Worm (Caenorhabditis elegans) whole organism, L3 larva: ENCODE results near the gene T14G8.4.

Source experiments
- R02D3.7 ChIP-seq: fragments of 150-350 bp; optimal IDR thresholded peaks from 2 replicates; lab custom pipeline; 2014; ENCODE audit warnings: missing biosample characterization, missing genetic modification characterization
- ZK546.5 ChIP-seq: sonication (generic microtip); optimal IDR thresholded peaks from 2 replicates; lab custom pipeline; 2017; ENCODE audit warnings: missing biosample characterization, missing genetic modification characterization
- aly-2 ChIP-seq: fragments of 150-350 bp; optimal IDR thresholded peaks from 2 replicates; lab custom pipeline; 2014; ENCODE audit warnings: missing biosample characterization, missing genetic modification characterization
- ama-1 ChIP-seq: fragments of 150-350 bp; optimal IDR thresholded peaks from 2 replicates; lab custom pipeline; 2018
- ceh-16 ChIP-seq: sonication (generic microtip); optimal IDR thresholded peaks from 2 replicates; lab custom pipeline; 2017; ENCODE audit warnings: missing biosample characterization, missing genetic modification characterization
- ceh-28 ChIP-seq: fragments of 150-350 bp; optimal IDR thresholded peaks from 2 replicates; lab custom pipeline; 2014; ENCODE audit warnings: missing biosample characterization, missing genetic modification reagents, missing genetic modification characterization
- ceh-9 ChIP-seq: sonication (generic microtip); optimal IDR thresholded peaks from 2 replicates; lab custom pipeline; 2018; ENCODE audit warnings: missing biosample characterization, missing genetic modification characterization
- egl-27 ChIP-seq: sonication (generic microtip); optimal IDR thresholded peaks from 4 replicates; lab custom pipeline; 2017; ENCODE audit warnings: missing biosample characterization, missing genetic modification reagents, missing genetic modification characterization
- egl-5 ChIP-seq: fragments of 150-350 bp; optimal IDR thresholded peaks from 2 replicates; lab custom pipeline; 2017; ENCODE audit warnings: missing biosample characterization, missing genetic modification reagents, missing genetic modification characterization, inconsistent platforms
- elt-2 ChIP-seq: sonication (generic microtip); optimal IDR thresholded peaks from 2 replicates; lab custom pipeline; 2016; ENCODE audit warnings: missing genetic modification reagents, mild to moderate bottlenecking, missing genetic modification characterization, missing compliant biosample characterization
- elt-3 ChIP-seq, 3 experiments: fragments of 150-350 bp in 1 of 3; sonication (generic microtip) in 2 of 3; optimal IDR thresholded peaks; 2 replicates in 2 of 3; 4 replicates in 1 of 3; lab custom pipeline; 2014 to 2017; ENCODE audit warnings: missing biosample characterization in 3 of 3, missing genetic modification characterization in 3 of 3
- eor-1 ChIP-seq, 2 experiments: fragments of 150-350 bp; optimal IDR thresholded peaks; 2 replicates each; lab custom pipeline; 2014 to 2018; ENCODE audit warnings: missing biosample characterization in 2 of 2, missing genetic modification characterization in 2 of 2
- fkh-10 ChIP-seq: sonication (generic microtip); optimal IDR thresholded peaks from 2 replicates; lab custom pipeline; 2017; ENCODE audit warnings: missing biosample characterization, missing genetic modification reagents, missing genetic modification characterization
- fkh-2 ChIP-seq: fragments of 150-350 bp; optimal IDR thresholded peaks from 2 replicates; lab custom pipeline; 2014; ENCODE audit warnings: missing biosample characterization, missing genetic modification reagents, missing genetic modification characterization
- fos-1 ChIP-seq: fragments of 150-350 bp; optimal IDR thresholded peaks from 2 replicates; lab custom pipeline; 2014; ENCODE audit warnings: missing biosample characterization, missing genetic modification characterization
- hmg-11 ChIP-seq: sonication (generic microtip); optimal IDR thresholded peaks from 2 replicates; lab custom pipeline; 2016; ENCODE audit warnings: missing genetic modification characterization, missing compliant biosample characterization
- jun-1 ChIP-seq: fragments of 150-350 bp; optimal IDR thresholded peaks from 2 replicates; lab custom pipeline; 2014; ENCODE audit warnings: missing biosample characterization, missing genetic modification reagents, missing genetic modification characterization
- lin-15B ChIP-seq: fragments of 150-350 bp; optimal IDR thresholded peaks from 2 replicates; lab custom pipeline; 2014; ENCODE audit warnings: missing biosample characterization, missing genetic modification characterization
- lin-39 ChIP-seq: fragments of 150-350 bp; optimal IDR thresholded peaks from 2 replicates; lab custom pipeline; 2018; ENCODE audit warnings: missing biosample characterization, missing genetic modification reagents, missing genetic modification characterization
- lsy-12 ChIP-seq: sonication (generic microtip); optimal IDR thresholded peaks from 2 replicates; lab custom pipeline; 2016; ENCODE audit warnings: mild to moderate bottlenecking, missing genetic modification characterization, missing compliant biosample characterization
- mdl-1 ChIP-seq: fragments of 150-350 bp; optimal IDR thresholded peaks from 2 replicates; lab custom pipeline; 2014; ENCODE audit warnings: missing biosample characterization, missing genetic modification characterization
- nfya-1 ChIP-seq: sonication (generic microtip); optimal IDR thresholded peaks from 2 replicates; lab custom pipeline; 2017; ENCODE audit warnings: missing genetic modification characterization, mild to moderate bottlenecking, missing compliant biosample characterization, antibody characterized with exemption, moderate library complexity; ENCODE audit not compliant: insufficient read depth
- nhr-11 ChIP-seq: fragments of 150-350 bp; optimal IDR thresholded peaks from 2 replicates; lab custom pipeline; 2014; ENCODE audit warnings: missing biosample characterization, missing genetic modification characterization
- nhr-12 ChIP-seq: fragments of 150-350 bp; optimal IDR thresholded peaks from 2 replicates; lab custom pipeline; 2014; ENCODE audit warnings: missing biosample characterization, missing genetic modification characterization
- nhr-23 ChIP-seq: fragments of 150-350 bp; optimal IDR thresholded peaks from 2 replicates; lab custom pipeline; 2014; ENCODE audit warnings: missing biosample characterization, missing genetic modification reagents, missing genetic modification characterization
- nhr-237 ChIP-seq: fragments of 150-350 bp; optimal IDR thresholded peaks from 2 replicates; lab custom pipeline; 2014; ENCODE audit warnings: missing biosample characterization, missing genetic modification characterization
- nhr-25 ChIP-seq: sonication (generic microtip); optimal IDR thresholded peaks from 2 replicates; lab custom pipeline; 2017; ENCODE audit warnings: missing biosample characterization, missing genetic modification characterization
- nhr-28 ChIP-seq: fragments of 150-350 bp; optimal IDR thresholded peaks from 2 replicates; lab custom pipeline; 2014; ENCODE audit warnings: missing biosample characterization, missing genetic modification characterization
- nhr-43 ChIP-seq: sonication (generic microtip); optimal IDR thresholded peaks from 2 replicates; lab custom pipeline; 2016; ENCODE audit warnings: mild to moderate bottlenecking, missing genetic modification characterization, missing compliant biosample characterization; ENCODE audit not compliant: poor library complexity, severe bottlenecking
- nhr-67 ChIP-seq: fragments of 150-350 bp; optimal IDR thresholded peaks from 2 replicates; lab custom pipeline; 2014; ENCODE audit warnings: missing biosample characterization, missing genetic modification characterization
- nhr-76 ChIP-seq: fragments of 150-350 bp; sonication (generic microtip); optimal IDR thresholded peaks from 5 replicates; lab custom pipeline; 2014; ENCODE audit warnings: missing biosample characterization, missing genetic modification characterization
- nhr-77 ChIP-seq: fragments of 150-350 bp; optimal IDR thresholded peaks from 2 replicates; lab custom pipeline; 2014; ENCODE audit warnings: missing biosample characterization, missing genetic modification characterization
- pha-4 ChIP-seq: fragments of 150-350 bp; optimal IDR thresholded peaks from 2 replicates; lab custom pipeline; 2014; ENCODE audit warnings: missing biosample characterization, missing genetic modification reagents, missing genetic modification characterization
- pqm-1 ChIP-seq: fragments of 150-350 bp; optimal IDR thresholded peaks from 2 replicates; lab custom pipeline; 2017; ENCODE audit warnings: missing biosample characterization, missing genetic modification characterization, inconsistent platforms
- sea-2 ChIP-seq: fragments of 150-350 bp; sonication (generic microtip); optimal IDR thresholded peaks from 4 replicates; lab custom pipeline; 2014; ENCODE audit warnings: missing biosample characterization, missing genetic modification reagents, missing genetic modification characterization
- skn-1 ChIP-seq: fragments of 150-350 bp; optimal IDR thresholded peaks from 2 replicates; lab custom pipeline; 2014; ENCODE audit warnings: missing biosample characterization, missing genetic modification characterization
- snpc-4 ChIP-seq: fragments of 150-350 bp; optimal IDR thresholded peaks from 2 replicates; lab custom pipeline; 2014; ENCODE audit warnings: missing biosample characterization, missing genetic modification characterization
- tbx-2 ChIP-seq: sonication (generic microtip); optimal IDR thresholded peaks from 2 replicates; lab custom pipeline; 2016; ENCODE audit warnings: mild to moderate bottlenecking, missing genetic modification characterization, missing compliant biosample characterization
- unc-39 ChIP-seq: sonication (generic microtip); optimal IDR thresholded peaks from 4 replicates; lab custom pipeline; 2017; ENCODE audit warnings: missing biosample characterization, missing genetic modification characterization
- unc-62 ChIP-seq: fragments of 150-350 bp; sonication (generic microtip); optimal IDR thresholded peaks from 4 replicates; lab custom pipeline; 2014; ENCODE audit warnings: missing biosample characterization, missing genetic modification reagents, missing genetic modification characterization
- zag-1 ChIP-seq: fragments of 150-350 bp; optimal IDR thresholded peaks from 2 replicates; lab custom pipeline; 2014; ENCODE audit warnings: missing biosample characterization, missing genetic modification characterization
- ztf-11 ChIP-seq: fragments of 150-350 bp; optimal IDR thresholded peaks from 2 replicates; lab custom pipeline; 2014; ENCODE audit warnings: missing biosample characterization, missing genetic modification characterization
- ztf-4 ChIP-seq: fragments of 150-350 bp; optimal IDR thresholded peaks from 2 replicates; lab custom pipeline; 2014; ENCODE audit warnings: missing biosample characterization, missing genetic modification characterization

T14G8.4 gene

DNA sequence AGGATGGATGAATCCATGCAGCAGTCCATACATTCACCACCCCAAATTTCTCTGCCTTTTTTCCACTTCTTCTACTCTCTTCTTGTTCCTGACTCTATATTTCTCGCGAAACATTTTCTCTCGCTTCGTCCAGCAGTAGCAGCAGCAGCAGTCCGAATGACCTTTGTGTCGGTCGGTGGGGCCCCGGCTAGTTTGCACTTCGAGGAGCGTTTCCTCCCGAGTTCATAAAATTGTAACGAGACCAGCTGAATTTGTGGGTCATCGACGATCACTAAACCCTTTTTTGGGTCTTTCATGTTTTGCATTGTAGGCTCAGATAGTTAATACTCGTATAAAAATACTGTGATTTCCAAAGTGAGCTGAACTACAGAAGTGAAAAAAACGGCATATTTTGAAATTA, 40.1 kb upstream of the T14G8.4 start:
- TF ChIP-seq ceh-28 (tag; lab: Kevin White, UChicago) (no peak), nhr-23 (tag; lab: Kevin White, UChicago) (peak; percentile 21), egl-5 (tag; lab: Kevin White, UChicago) (no peak), pqm-1 (tag; lab: Kevin White, UChicago) (no peak), hmg-11 (tag; lab: Kevin White, UChicago) (peak; percentile 1), nhr-43 (peak; percentile 6), fkh-10 (GFP tag; lab: Kevin White, UChicago) (no peak), pha-4 (no peak), nhr-77 (tag; lab: Kevin White, UChicago) (no peak), ceh-9 (no peak), unc-62 (GFP tag; lab: Kevin White, UChicago) (no peak), lsy-12 (no peak), jun-1 (tag; lab: Kevin White, UChicago) (no peak), nhr-11 (tag; lab: Kevin White, UChicago) (no peak), nhr-76 (no peak), snpc-4 (tag; lab: Kevin White, UChicago) (no peak), nhr-28 (tag; lab: Kevin White, UChicago) (no peak), nfya-1 (tag; lab: Kevin White, UChicago) (peak; percentile 42), lin-39 (tag; lab: Kevin White, UChicago) (peak; percentile 27), nhr-237 (no peak)

DNA sequence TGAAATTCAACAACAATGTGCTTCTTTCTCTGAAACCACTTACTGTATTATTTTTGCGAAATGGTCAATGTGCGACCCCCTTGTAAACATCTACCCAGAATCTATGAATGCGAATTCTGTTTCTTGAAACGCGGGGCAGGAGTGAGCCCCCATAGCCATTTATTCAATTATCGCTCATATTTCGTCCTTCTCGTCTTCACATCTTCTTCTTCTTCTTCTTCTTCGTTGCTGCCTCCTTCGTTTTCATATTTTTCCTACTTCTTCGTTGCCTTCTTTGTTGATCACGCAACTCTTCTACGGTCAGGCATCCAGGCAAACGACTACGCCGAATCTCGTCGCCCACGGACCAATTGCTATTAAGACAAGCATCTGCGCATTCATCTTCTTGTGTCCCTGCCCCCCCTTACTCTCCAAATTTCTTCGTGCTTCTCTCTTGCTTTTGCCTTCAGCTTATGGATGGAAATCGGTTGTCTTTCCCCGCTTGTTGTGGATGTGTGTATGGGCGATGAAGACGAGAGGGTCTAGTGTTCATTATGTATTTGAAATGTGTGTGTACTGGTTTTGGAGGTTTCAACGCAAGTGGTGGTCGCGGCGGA, 38.5 kb upstream of the T14G8.4 start:
- TF ChIP-seq nfya-1 (tag; lab: Kevin White, UChicago): peak; percentile 15
- TF ChIP-seq lin-39 (tag; lab: Kevin White, UChicago): peak; percentile 85
- TF ChIP-seq ztf-11 (tag; lab: Kevin White, UChicago): no peak

DNA sequence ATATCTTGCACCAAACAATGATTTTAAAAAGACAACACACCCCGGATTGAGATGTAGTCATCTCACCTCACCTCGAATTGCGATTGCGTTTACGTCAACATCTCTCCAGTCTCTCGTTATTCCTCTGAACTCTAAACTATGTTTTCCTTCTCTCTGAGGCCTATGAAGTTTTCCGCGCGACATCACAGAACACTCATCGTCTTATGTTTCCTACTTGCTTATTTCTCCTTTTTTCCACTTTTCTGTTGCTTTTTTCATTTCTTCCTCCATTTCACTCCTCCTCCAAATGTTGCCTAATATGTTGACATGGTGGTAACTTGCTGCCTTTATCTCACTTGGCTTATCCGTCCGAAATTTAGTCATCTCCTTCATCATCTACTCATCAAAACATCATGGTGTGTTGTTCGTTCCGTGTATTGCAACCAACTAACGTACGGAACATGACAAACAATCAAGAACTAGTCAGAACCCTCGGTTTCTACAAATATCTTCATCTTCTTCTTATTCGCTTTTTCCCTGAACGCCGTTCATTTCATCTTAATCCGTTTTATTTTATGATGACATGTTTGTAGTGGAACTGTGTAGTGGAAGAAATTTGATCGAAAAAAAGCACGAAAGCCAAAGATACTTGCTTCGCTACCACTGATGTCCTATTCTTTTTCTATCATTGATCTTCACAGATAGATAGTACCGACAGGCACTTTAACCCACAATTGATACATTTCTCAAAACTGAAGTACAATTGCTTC, 35.6 kb upstream of the T14G8.4 start:
- TF ChIP-seq nfya-1 (tag; lab: Kevin White, UChicago) (peak; percentile 18), nhr-43 (peak; percentile 58), lin-39 (tag; lab: Kevin White, UChicago) (peak; percentile 19), nhr-23 (tag; lab: Kevin White, UChicago) (peak; percentile 15), aly-2 (tag; lab: Kevin White, UChicago) (no peak)

DNA sequence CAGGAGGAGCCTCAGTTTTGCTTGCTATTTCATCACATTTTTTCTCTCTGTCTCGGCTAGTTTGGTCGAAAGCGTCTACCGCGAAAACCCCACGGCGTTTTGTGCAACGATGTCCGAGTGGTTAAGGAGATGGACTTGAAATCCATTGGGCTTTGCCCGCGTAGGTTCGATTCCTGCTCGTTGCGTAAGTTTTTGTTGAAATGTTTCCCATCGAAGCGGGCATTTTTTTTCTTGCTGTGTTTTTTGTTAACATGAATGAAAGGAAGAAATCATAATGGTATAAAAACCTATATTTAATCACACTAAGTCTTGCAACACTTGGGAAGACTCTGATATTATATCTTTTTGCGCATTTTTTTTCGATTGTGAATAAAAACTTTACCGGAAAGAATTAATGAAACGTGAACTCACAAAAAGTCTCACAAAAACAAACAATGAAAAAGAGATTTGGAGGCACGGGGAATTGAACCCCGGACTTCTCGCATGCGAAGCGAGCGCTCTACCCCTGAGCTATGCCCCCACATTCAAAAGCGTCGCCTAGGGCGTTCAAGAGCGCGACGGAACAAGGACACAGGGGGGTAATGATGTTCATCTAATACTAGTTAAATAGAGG, 26.2 kb upstream of the T14G8.4 start:
- peak; percentile 0 for TF ChIP-seq nhr-11 (tag; lab: Kevin White, UChicago)
- no peak for TF ChIP-seq mdl-1 (tag; lab: Kevin White, UChicago)
- TF ChIP-seq ceh-16 (tag; lab: Kevin White, UChicago): no peak
- TF ChIP-seq fos-1 (tag; lab: Kevin White, UChicago): no peak
- TF ChIP-seq zag-1 (tag; lab: Kevin White, UChicago): peak; percentile 44
- TF ChIP-seq pqm-1 (tag; lab: Kevin White, UChicago): no peak
- no peak for TF ChIP-seq elt-3 (tag; optimal IDR thresholded peaks at IDR 0.05; lab: Kevin White, UChicago)
- TF ChIP-seq elt-2: peak; percentile 38
- TF ChIP-seq hmg-11 (tag; lab: Kevin White, UChicago): peak; percentile 70
- no peak for TF ChIP-seq ama-1
- TF ChIP-seq nhr-25: no peak
- TF ChIP-seq fkh-10 (GFP tag; lab: Kevin White, UChicago): no peak
- TF ChIP-seq nhr-237: no peak
- TF ChIP-seq ceh-9: no peak
- TF ChIP-seq sea-2: no peak
- TF ChIP-seq fkh-2: no peak
- no peak for TF ChIP-seq skn-1 (tag; lab: Kevin White, UChicago)
- TF ChIP-seq lin-39 (tag; lab: Kevin White, UChicago): peak; percentile 51
- TF ChIP-seq tbx-2 (tag; lab: Kevin White, UChicago): peak; percentile 63
- TF ChIP-seq nhr-28 (tag; lab: Kevin White, UChicago): no peak
- peak; percentile 66 for TF ChIP-seq egl-5 (tag; lab: Kevin White, UChicago)
- TF ChIP-seq nfya-1 (tag; lab: Kevin White, UChicago): peak; percentile 46
- TF ChIP-seq lin-15B (tag; lab: Kevin White, UChicago): peak; percentile 24
- peak; percentile 0 for TF ChIP-seq jun-1 (tag; lab: Kevin White, UChicago)
- TF ChIP-seq nhr-67 (tag; lab: Kevin White, UChicago): no peak
- TF ChIP-seq nhr-12: no peak
- TF ChIP-seq ztf-4 (tag; lab: Kevin White, UChicago): peak; percentile 8
- TF ChIP-seq pha-4: peak; percentile 57
- TF ChIP-seq unc-39: no peak
- peak; percentile 37 for TF ChIP-seq R02D3.7 (tag; lab: Kevin White, UChicago)
- no peak for TF ChIP-seq nhr-77 (tag; lab: Kevin White, UChicago)
- TF ChIP-seq ZK546.5 (tag; lab: Kevin White, UChicago): no peak
- no peak for TF ChIP-seq egl-27 (tag; lab: Kevin White, UChicago)
- no peak for TF ChIP-seq eor-1 (tag; optimal IDR thresholded peaks at IDR 0.05; lab: Kevin White, UChicago)
